Worm (Caenorhabditis elegans) whole organism, midembryonic: ENCODE measurements around the gene srh-130.

Experiments
- T22C8.4 ChIP-seq: fragments of 200-800 bp; sonication (Bioruptor generic); IDR thresholded peaks from 2 replicates; pipeline ENCODE4 v1.3.6; 2022; ENCODE audit warnings: missing genetic modification characterization, missing compliant biosample characterization
- cog-1 ChIP-seq: sonication (generic microtip); optimal IDR thresholded peaks from 2 replicates; lab custom pipeline; 2016; ENCODE audit warnings: missing genetic modification characterization, missing compliant biosample characterization
- flt-1 ChIP-seq: fragments of 200-800 bp; sonication (Bioruptor generic); IDR thresholded peaks from 2 replicates; pipeline ENCODE4 v1.3.6; 2022; ENCODE audit warnings: missing genetic modification characterization, missing compliant biosample characterization
- klf-2 ChIP-seq: fragments of 200-800 bp; sonication (Bioruptor generic); conservative IDR thresholded peaks from 2 replicates; pipeline ENCODE4 v1.3.6; 2022; ENCODE audit warnings: missing genetic modification reagents, missing genetic modification characterization, missing compliant biosample characterization
- med-1 ChIP-seq: sonication (generic microtip); optimal IDR thresholded peaks from 2 replicates; lab custom pipeline; 2017; ENCODE audit warnings: missing genetic modification characterization, mild to moderate bottlenecking, missing compliant biosample characterization, antibody characterized with exemption, missing genetic modification reagents; ENCODE audit not compliant: insufficient read depth
- ref-1 ChIP-seq: fragments of 200-800 bp; sonication (Bioruptor generic); conservative IDR thresholded peaks from 2 replicates; pipeline ENCODE4 v1.3.6; 2022; ENCODE audit warnings: missing genetic modification reagents, missing genetic modification characterization, missing compliant biosample characterization
- tab-1 ChIP-seq: fragments of 200-800 bp; sonication (Bioruptor generic); IDR thresholded peaks from 2 replicates; pipeline ENCODE4 v1.3.6; 2022; ENCODE audit warnings: missing genetic modification characterization, missing compliant biosample characterization
- ztf-23 ChIP-seq: fragments of 200-800 bp; sonication (Bioruptor generic); IDR thresholded peaks from 2 replicates; pipeline ENCODE4 v1.3.6; 2022; ENCODE audit warnings: missing genetic modification reagents, missing genetic modification characterization, missing compliant biosample characterization
- ztf-29 ChIP-seq: fragments of 200-800 bp; sonication (Bioruptor generic); IDR thresholded peaks from 2 replicates; pipeline ENCODE4 v1.3.6; 2022; ENCODE audit warnings: missing genetic modification reagents, missing genetic modification characterization, missing compliant biosample characterization

ce11 chrV:5165426-5165825 lies 14.4 kb downstream of the srh-130 start, which contains the start of gene srw-140:
- TF ChIP-seq med-1 (GFP tag; lab: Kevin White, UChicago) (no peak), T22C8.4 (no peak), flt-1 (no peak), tab-1 (GFP tag; lab: Robert Waterston, UW) (no peak), ref-1 (GFP tag; lab: Robert Waterston, UW) (no peak), cog-1 (tag; lab: Kevin White, UChicago) (no peak), ztf-23 (no peak), ztf-29 (GFP tag; lab: Robert Waterston, UW) (no peak), klf-2 (GFP tag; lab: Robert Waterston, UW) (no peak)
